Worm (Caenorhabditis elegans) whole organism, midembryonic: ENCODE results near the gene ZK1073.2.
"Not testable (repeated sequence)": the region's sequence is repeated elsewhere in the genome, so short reads cannot be mapped to it uniquely, and the experiment has no call there.

ENCODE experiments used
- T22C8.4 ChIP-seq: fragments of 200-800 bp; sonication (Bioruptor generic); IDR thresholded peaks from 2 replicates; pipeline ENCODE4 v1.3.6; 2022; ENCODE audit warnings: missing genetic modification characterization, missing compliant biosample characterization
- cog-1 ChIP-seq: sonication (generic microtip); optimal IDR thresholded peaks from 2 replicates; lab custom pipeline; 2016; ENCODE audit warnings: missing genetic modification characterization, missing compliant biosample characterization
- flt-1 ChIP-seq: fragments of 200-800 bp; sonication (Bioruptor generic); IDR thresholded peaks from 2 replicates; pipeline ENCODE4 v1.3.6; 2022; ENCODE audit warnings: missing genetic modification characterization, missing compliant biosample characterization
- klf-2 ChIP-seq: fragments of 200-800 bp; sonication (Bioruptor generic); conservative IDR thresholded peaks from 2 replicates; pipeline ENCODE4 v1.3.6; 2022; ENCODE audit warnings: missing genetic modification reagents, missing genetic modification characterization, missing compliant biosample characterization
- med-1 ChIP-seq: sonication (generic microtip); optimal IDR thresholded peaks from 2 replicates; lab custom pipeline; 2017; ENCODE audit warnings: missing genetic modification characterization, mild to moderate bottlenecking, missing compliant biosample characterization, antibody characterized with exemption, missing genetic modification reagents; ENCODE audit not compliant: insufficient read depth
- ref-1 ChIP-seq: fragments of 200-800 bp; sonication (Bioruptor generic); conservative IDR thresholded peaks from 2 replicates; pipeline ENCODE4 v1.3.6; 2022; ENCODE audit warnings: missing genetic modification reagents, missing genetic modification characterization, missing compliant biosample characterization
- tab-1 ChIP-seq: fragments of 200-800 bp; sonication (Bioruptor generic); IDR thresholded peaks from 2 replicates; pipeline ENCODE4 v1.3.6; 2022; ENCODE audit warnings: missing genetic modification characterization, missing compliant biosample characterization
- ztf-23 ChIP-seq: fragments of 200-800 bp; sonication (Bioruptor generic); IDR thresholded peaks from 2 replicates; pipeline ENCODE4 v1.3.6; 2022; ENCODE audit warnings: missing genetic modification reagents, missing genetic modification characterization, missing compliant biosample characterization
- ztf-29 ChIP-seq: fragments of 200-800 bp; sonication (Bioruptor generic); IDR thresholded peaks from 2 replicates; pipeline ENCODE4 v1.3.6; 2022; ENCODE audit warnings: missing genetic modification reagents, missing genetic modification characterization, missing compliant biosample characterization

Gene ZK1073.2

DNA sequence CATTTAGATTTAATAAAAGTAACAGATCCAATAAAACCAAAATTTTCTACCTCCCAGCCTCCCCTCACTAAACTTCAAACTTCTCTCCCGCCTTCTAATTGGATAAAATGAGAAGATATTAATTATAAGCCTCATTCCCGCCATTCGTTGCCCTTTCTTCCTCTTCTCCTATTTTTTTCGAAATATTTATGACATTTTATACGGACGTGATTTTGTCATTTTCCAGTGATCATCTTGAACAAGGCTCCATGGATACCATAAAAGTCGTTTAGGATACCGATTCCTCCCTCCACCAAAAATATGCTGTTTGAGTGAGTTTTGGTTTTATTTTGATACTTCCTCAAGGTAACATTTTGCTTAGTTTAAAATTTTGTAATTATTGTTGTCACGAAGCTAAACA, at the start of gene ZK1073.2:
ZK1073.2 (plus strand) TSS at position 301 of the 400 bp plus-strand sequence.
- TF ChIP-seq ztf-29 (GFP tag; lab: Robert Waterston, UW), result no peak
- TF ChIP-seq flt-1, result no peak

DNA sequence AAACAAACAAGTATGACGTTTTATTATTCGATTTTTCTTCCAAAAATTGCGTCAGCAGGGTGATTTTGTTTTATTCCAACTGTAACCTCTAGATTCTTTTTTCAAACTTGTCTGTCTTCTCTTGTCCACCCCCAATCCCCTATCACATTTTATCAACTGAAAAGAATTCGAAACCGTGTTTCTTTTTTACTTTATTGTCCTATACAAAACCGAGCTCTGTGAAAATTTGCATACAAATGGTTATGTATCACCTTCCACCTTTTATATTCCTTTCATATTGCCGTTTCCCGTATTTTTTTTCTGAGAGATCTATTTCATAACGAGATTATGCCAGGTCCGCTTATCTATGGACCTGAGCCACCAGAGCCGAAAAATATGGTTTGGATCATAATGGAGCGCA, 48.3 kb upstream of the ZK1073.2 start, which contains the start of gene T27A8.7:
T27A8.7 (plus strand) TSS at position 301 of the 400 bp plus-strand sequence.
- TF ChIP-seq flt-1, result no peak
- no peak for TF ChIP-seq cog-1 (tag; lab: Kevin White, UChicago)
- TF ChIP-seq med-1, result no peak
- no peak for TF ChIP-seq klf-2 (GFP tag; lab: Robert Waterston, UW)
- no peak for TF ChIP-seq ref-1
- TF ChIP-seq tab-1 (GFP tag; lab: Robert Waterston, UW), result no peak
- no peak for TF ChIP-seq ztf-29 (GFP tag; lab: Robert Waterston, UW)
- no peak for TF ChIP-seq T22C8.4 (GFP tag; lab: Robert Waterston, UW)
- no peak for TF ChIP-seq ztf-23 (GFP tag; lab: Robert Waterston, UW)

DNA sequence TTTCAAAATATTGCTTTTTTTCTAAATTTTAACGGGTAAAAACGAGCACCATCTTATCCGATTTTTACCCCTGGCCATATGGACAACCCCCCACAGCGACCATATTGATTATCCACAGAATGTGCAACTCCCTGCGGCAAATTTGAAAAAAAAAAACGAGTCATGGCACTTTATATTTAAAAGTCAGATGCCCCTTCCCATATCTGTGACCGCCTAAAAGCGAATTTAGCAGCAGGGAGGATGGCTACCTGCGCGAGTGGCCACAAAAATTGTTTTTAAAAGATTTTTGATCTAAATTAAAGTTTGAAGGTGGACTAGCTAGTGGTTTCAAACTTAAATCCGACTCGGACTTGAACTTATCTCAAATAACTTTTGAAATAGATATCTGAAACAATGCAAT, 47.1 kb upstream of the ZK1073.2 start:
- TF ChIP-seq T22C8.4 (GFP tag; lab: Robert Waterston, UW), result peak; percentile 36; the same call in 1 of the 2 replicates
- peak; percentile 63 for TF ChIP-seq klf-2 (GFP tag; lab: Robert Waterston, UW)
- TF ChIP-seq tab-1 (GFP tag; lab: Robert Waterston, UW), result no peak
- TF ChIP-seq flt-1, result peak; percentile 40; the same call in 1 of the 2 replicates
- 0 out of 2 replicates have a peak, but pooled peaks have one; percentile 33 for TF ChIP-seq ref-1
- peak; percentile 84 for TF ChIP-seq cog-1 (tag; lab: Kevin White, UChicago)
- TF ChIP-seq ztf-23 (GFP tag; lab: Robert Waterston, UW), result peak; percentile 75
- TF ChIP-seq med-1, result no peak

DNA sequence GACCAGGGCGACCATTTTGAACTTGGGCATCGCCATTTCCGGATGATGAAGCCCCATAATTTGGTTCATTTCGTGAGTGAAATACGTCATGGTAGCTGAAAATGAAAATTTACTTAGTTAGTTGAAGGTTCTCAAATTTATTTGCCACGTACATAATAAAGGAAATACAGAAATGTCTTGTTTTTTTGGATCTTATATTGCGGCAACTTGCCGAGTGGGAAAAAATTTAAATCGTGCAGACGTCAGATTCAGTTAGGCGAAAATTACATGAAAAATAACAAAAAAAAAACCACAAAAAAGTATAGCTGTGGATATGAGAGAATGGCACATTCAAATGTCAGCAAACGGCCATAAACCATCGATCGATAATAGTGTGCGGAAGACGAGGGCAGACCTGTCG, 44.7 kb upstream of the ZK1073.2 start, which contains the start of gene T27A8.2:
T27A8.2 (minus strand) TSS at position 101 of the 400 bp plus-strand sequence.
- TF ChIP-seq ztf-23 (GFP tag; lab: Robert Waterston, UW), result no peak
- TF ChIP-seq T22C8.4 (GFP tag; lab: Robert Waterston, UW), result peak; percentile 17; the same call in 1 of the 2 replicates
- no peak for TF ChIP-seq ztf-29 (GFP tag; lab: Robert Waterston, UW)
- no peak for TF ChIP-seq med-1
- TF ChIP-seq klf-2 (GFP tag; lab: Robert Waterston, UW), result no peak
- no peak for TF ChIP-seq tab-1 (GFP tag; lab: Robert Waterston, UW)

DNA sequence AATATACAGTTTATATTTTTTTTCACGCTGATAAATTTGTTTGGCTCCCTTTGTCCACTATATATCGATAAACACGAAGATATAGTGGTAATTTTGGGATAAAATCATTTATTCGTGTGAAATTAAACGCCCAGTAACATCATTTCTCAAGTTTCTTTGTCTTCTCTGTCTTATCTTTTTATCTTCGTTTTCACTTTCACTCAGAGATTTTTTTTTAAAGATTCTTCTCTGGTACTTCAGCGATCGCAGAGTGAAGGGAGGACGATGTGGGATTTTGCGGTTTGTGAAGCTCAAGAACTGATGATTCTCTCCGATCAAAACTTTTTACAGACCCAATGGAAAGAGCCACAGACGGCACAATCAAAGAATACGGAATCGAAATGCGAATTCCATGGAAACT, 41.1 kb upstream of the ZK1073.2 start, which contains the start of gene T27A8.3:
T27A8.3 (plus strand) TSS at position 301 of the 400 bp plus-strand sequence.
- TF ChIP-seq ztf-29 (GFP tag; lab: Robert Waterston, UW); cog-1 (tag; lab: Kevin White, UChicago); ztf-23 (GFP tag; lab: Robert Waterston, UW): not testable (repeated sequence)

DNA sequence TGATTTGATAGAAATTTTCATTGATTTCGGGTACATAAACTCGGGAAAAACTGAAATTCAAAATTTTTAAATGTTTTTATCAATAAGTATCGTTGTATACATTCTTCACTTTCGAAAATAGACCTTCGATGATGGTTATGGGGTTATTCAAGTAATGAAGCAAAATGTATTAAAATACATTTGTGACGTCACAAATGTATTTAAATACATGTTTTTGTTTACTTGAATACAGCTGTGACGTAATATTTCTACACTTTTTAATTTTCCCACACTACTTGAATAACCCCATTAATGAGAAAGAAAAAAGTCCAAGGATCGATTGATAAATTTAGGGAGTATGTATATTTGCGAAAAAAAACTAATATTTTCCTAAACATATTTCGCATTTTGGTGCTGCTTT, 35.5 kb upstream of the ZK1073.2 start:
- no peak for TF ChIP-seq ztf-29 (GFP tag; lab: Robert Waterston, UW)

DNA sequence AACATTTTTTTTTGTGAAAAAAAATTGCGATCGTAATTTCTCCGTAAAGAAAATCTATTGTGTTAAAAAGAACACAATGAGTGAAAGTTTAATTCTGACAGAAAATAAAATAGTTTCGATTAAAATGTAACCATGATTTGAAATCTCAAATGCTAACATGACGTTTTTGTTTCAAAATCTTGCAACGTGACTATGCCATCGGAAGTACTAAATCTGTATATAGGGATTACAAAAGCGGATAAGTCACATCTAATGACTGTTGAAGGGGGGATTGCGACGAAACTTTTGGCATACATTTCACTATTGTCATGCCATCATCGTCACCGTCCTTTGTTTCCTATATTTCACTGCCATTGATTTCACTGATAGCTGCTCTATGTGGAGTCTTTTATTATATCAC, 30.9 kb upstream of the ZK1073.2 start, which contains the start of gene col-187:
col-187 (plus strand) TSS at position 301 of the 400 bp plus-strand sequence.
- no peak for TF ChIP-seq cog-1 (tag; lab: Kevin White, UChicago)
- TF ChIP-seq T22C8.4 (GFP tag; lab: Robert Waterston, UW), result no peak
- no peak for TF ChIP-seq klf-2 (GFP tag; lab: Robert Waterston, UW)
- no peak for TF ChIP-seq med-1
- no peak for TF ChIP-seq tab-1 (GFP tag; lab: Robert Waterston, UW)
- TF ChIP-seq ref-1, result no peak
- TF ChIP-seq ztf-23 (GFP tag; lab: Robert Waterston, UW), result no peak
- no peak for TF ChIP-seq ztf-29 (GFP tag; lab: Robert Waterston, UW)
- no peak for TF ChIP-seq flt-1

DNA sequence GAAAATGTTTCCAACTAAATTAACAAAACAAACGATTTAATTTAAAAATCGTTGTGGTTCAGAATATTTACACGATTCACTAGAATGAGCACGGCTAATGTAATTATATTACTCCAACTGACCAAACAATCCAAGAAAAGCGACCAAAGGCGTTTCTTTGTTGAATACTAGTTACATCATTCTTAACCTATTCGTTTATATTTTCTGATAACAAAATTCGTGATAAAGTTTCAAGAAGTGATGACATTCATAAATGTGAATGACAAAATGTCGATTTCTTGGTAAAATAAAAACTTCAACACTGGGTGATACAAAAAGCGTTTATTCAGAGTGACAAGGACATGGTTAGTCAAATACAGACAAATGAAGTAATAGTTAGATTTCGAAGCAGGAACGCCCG, 27.0 kb upstream of the ZK1073.2 start, which contains the start of gene C30F2.4:
C30F2.4 (minus strand) TSS at position 101 of the 400 bp plus-strand sequence.
- TF ChIP-seq ref-1 (no peak), tab-1 (GFP tag; lab: Robert Waterston, UW) (no peak), flt-1 (no peak), cog-1 (tag; lab: Kevin White, UChicago) (no peak), ztf-23 (GFP tag; lab: Robert Waterston, UW) (no peak)

DNA sequence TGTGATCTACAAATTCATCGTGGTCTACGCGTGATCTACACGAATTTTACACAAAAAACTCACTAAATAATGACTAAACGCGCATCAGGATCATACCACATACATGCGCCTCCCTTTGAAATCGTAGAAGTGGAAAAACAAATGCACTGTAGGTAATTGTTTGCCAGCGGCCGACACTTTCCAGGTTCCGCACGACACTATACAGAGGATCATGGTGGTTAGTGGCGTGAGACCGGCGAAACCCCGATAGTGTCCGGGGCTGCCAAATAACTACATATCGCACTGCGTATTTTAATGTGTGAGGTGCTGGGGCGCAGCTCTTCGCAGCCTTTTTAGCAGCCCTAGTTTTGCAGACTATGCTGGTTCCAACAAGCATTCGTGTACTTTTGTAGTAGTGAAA, 24.8 kb upstream of the ZK1073.2 start:
- no peak for TF ChIP-seq tab-1 (GFP tag; lab: Robert Waterston, UW)
- no peak for TF ChIP-seq med-1
- no peak for TF ChIP-seq klf-2 (GFP tag; lab: Robert Waterston, UW)
- no peak for TF ChIP-seq T22C8.4 (GFP tag; lab: Robert Waterston, UW)
- TF ChIP-seq ref-1, result no peak
- no peak for TF ChIP-seq ztf-23 (GFP tag; lab: Robert Waterston, UW)
- TF ChIP-seq cog-1 (tag; lab: Kevin White, UChicago), result no peak
- no peak for TF ChIP-seq ztf-29 (GFP tag; lab: Robert Waterston, UW)
- no peak for TF ChIP-seq flt-1

DNA sequence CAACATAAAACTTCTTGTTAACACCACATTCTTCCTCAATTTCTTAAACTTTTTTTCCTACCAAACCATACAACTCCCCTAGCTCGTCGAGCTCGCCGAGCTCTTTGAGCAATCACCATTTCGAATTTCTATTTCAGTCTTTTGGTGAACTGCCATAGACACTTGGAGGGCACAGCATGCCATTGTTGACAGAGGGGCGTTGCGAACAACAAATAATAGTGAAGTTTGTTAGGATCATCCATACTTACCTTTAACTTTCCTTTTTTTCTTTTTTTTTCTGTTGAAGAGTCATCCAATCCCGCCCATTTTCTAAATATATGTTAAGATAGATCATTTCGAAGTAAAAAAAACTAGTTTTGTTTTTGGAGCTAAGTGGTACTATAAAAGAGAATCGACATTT, 21.5 kb upstream of the ZK1073.2 start, which contains the start of gene idpp-14:
idpp-14 (plus strand) TSS at position 324 of the 400 bp plus-strand sequence.
- TF ChIP-seq med-1, result no peak
- TF ChIP-seq cog-1 (tag; lab: Kevin White, UChicago), result no peak
- TF ChIP-seq klf-2 (GFP tag; lab: Robert Waterston, UW), result no peak

DNA sequence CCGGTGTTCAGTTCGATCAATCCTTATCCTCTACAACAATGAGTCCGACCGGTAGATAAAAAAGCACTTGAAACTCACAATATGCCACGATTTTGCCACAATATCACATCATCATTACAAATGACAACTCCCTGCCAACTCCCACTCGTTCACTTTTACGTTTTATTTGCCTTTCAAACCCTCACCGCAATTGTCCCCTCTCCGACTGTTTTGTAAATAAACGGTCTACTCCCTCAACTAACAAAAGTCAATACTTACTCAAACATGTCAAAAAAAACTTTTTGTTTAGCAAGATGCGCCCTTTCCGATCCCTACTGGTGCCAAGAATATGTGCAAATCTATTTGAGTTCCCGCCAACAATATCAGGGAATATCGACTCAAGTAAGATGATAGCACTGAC, 18.4 kb upstream of the ZK1073.2 start, which contains the start of gene C30F2.2:
C30F2.2 (minus strand) TSS at position 122 of the 400 bp plus-strand sequence.
- TF ChIP-seq flt-1 (no peak), ztf-23 (GFP tag; lab: Robert Waterston, UW) (no peak), med-1 (no peak), klf-2 (GFP tag; lab: Robert Waterston, UW) (no peak), ref-1 (no peak), T22C8.4 (GFP tag; lab: Robert Waterston, UW) (no peak), tab-1 (GFP tag; lab: Robert Waterston, UW) (no peak), ztf-29 (GFP tag; lab: Robert Waterston, UW) (no peak)
